1 fruit fly cellular context compared by ENCODE assay signal in genomic region chr2L:19058916-19059315, dm6.
TF ChIP-seq lines count a peak whose summit lies in the region.

Phlpp (plus strand) TSS chr2L:19059129.

TF ChIP-seq in whole organism, embryonic, 481 proteins besides CTCF, POLR2A, EP300 and RAD21 (continued from another document):
- TF ChIP-seq pan (optimal IDR thresholded peaks at IDR 0.05; lab: Kevin White, UChicago) = no peak
- peak in 1 of 2 experiments; percentile 58 for TF ChIP-seq pan (GFP tag; optimal IDR thresholded peaks at IDR 0.05 in 1 of 2, IDR thresholded peaks at IDR 0.05 in 1 of 2)
- TF ChIP-seq exex (tag; optimal IDR thresholded peaks at IDR 0.05; lab: Kevin White, UChicago) = no peak
- peak; percentile 66 for TF ChIP-seq ranshi (GFP tag; IDR thresholded peaks at IDR 0.05; lab: Robert Waterston, UW)
- 0 out of 3 replicates have a peak, but pooled peaks have one; percentile 31 for TF ChIP-seq Dbx (GFP tag; IDR thresholded peaks at IDR 0.05; lab: Robert Waterston, UW)
